Fruit fly (Drosophila melanogaster): ENCODE results near the gene CG7300.

dm6 chr2L:10728751-10729150 is 30.9 kb upstream of the CG7300 start, which contains the start of gene CG6443:
- TF ChIP-seq h (optimal IDR thresholded peaks at IDR 0.05) (no peak), pita (GFP tag; optimal IDR thresholded peaks at IDR 0.05) (no peak), Aef1 (GFP tag; IDR thresholded peaks at IDR 0.05) (no peak), CG1647 (GFP tag; optimal IDR thresholded peaks at IDR 0.05) (no peak), chif (GFP tag; optimal IDR thresholded peaks at IDR 0.05) (no peak), CTCF (GFP tag; optimal IDR thresholded peaks at IDR 0.05) (no peak), CG10147 (GFP tag; optimal IDR thresholded peaks at IDR 0.05) (no peak), insv (GFP tag; optimal IDR thresholded peaks at IDR 0.05) (no peak), tup (GFP tag; optimal IDR thresholded peaks at IDR 0.05) (no peak), sisA (GFP tag; IDR thresholded peaks at IDR 0.05) (no peak), Doc2 (GFP tag; IDR thresholded peaks at IDR 0.05) (no peak), dimm (GFP tag; IDR thresholded peaks at IDR 0.05) (no peak), cato (GFP tag; optimal IDR thresholded peaks at IDR 0.05; ENCODE audit: borderline replicate concordance) (no peak)
